Worm (Caenorhabditis elegans): ENCODE results near the gene frpr-3.

Gene frpr-3

DNA sequence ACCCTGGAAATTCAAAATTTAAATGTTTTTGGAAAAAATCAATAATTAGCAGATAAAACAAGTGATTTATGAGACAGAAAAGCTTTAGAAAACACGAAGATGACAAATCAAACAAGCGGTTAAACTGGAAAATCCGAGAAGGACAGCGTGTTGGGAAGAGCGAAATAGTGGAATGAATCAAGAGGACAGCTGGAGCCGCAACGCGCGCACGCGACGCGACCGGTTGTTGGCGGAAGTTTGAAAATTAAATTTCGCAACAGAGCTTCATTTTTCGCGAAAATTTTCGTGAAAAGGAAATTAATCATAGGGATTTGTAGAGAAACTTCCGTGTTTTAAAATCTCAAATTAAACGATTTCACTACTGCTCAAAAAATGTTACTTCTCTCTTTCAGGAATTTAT is 36.2 kb upstream of the frpr-3 start, which contains the start of gene clic-1 (continued):
- no peak for TF ChIP-seq nhr-41 (GFP tag; IDR thresholded peaks at IDR 0.05)
- TF ChIP-seq aha-1 (tag): peak; percentile 22
- TF ChIP-seq fkh-10 (GFP tag; optimal IDR thresholded peaks at IDR 0.05): peak; percentile 43
- TF ChIP-seq saeg-2 (GFP tag; IDR thresholded peaks at IDR 0.05): no peak
- TF ChIP-seq ZK337.2 (GFP tag; IDR thresholded peaks at IDR 0.05): no peak
- TF ChIP-seq lin-13 (GFP tag; optimal IDR thresholded peaks at IDR 0.05): no peak
- TF ChIP-seq nhr-6 (tag; optimal IDR thresholded peaks at IDR 0.05): peak; percentile 16
- no peak for TF ChIP-seq ceh-28 (tag; optimal IDR thresholded peaks at IDR 0.05)
- peak; percentile 48 for TF ChIP-seq mxl-3 (GFP tag; optimal IDR thresholded peaks at IDR 0.05)
- TF ChIP-seq hmg-1.1 (GFP tag; IDR thresholded peaks at IDR 0.05): peak; percentile 59; the same call in 1 of the 2 replicates
- no peak for TF ChIP-seq zfp-2 (tag; optimal IDR thresholded peaks at IDR 0.05)

ce11 chrV:7735319-7735718 is 35.7 kb upstream of the frpr-3 start, which contains the start of gene srr-10:
TSS of gene srr-10 (plus strand) at chrV:7735619.
- TF ChIP-seq pha-4 (GFP tag; IDR thresholded peaks at IDR 0.05): no peak
- no peak for TF ChIP-seq pha-4 (tag; optimal IDR thresholded peaks at IDR 0.05)
- no peak for TF ChIP-seq saeg-2 (GFP tag; IDR thresholded peaks at IDR 0.05)
- TF ChIP-seq nhr-41 (GFP tag; IDR thresholded peaks at IDR 0.05): no peak
- TF ChIP-seq daf-8 (GFP tag; IDR thresholded peaks at IDR 0.05): no peak
- no peak for TF ChIP-seq zag-1 (tag; optimal IDR thresholded peaks at IDR 0.05)
- no peak for TF ChIP-seq nhr-76 (tag; optimal IDR thresholded peaks at IDR 0.05)
- TF ChIP-seq lir-3 (tag; optimal IDR thresholded peaks at IDR 0.05): no peak
- TF ChIP-seq lsy-2 (tag; optimal IDR thresholded peaks at IDR 0.05): no peak
- no peak for TF ChIP-seq pqm-1 (tag; optimal IDR thresholded peaks at IDR 0.05)
- no peak for TF ChIP-seq unc-130 (GFP tag; optimal IDR thresholded peaks at IDR 0.05)
- TF ChIP-seq dve-1 (tag; optimal IDR thresholded peaks at IDR 0.05; ENCODE audit: insufficient read depth): no peak
- no peak for TF ChIP-seq vab-7 (GFP tag; IDR thresholded peaks at IDR 0.05)
- no peak for TF ChIP-seq Y105C5A.15 (GFP tag; IDR thresholded peaks at IDR 0.05)
- no peak for TF ChIP-seq F10B5.3 (tag; optimal IDR thresholded peaks at IDR 0.05)
- no peak for TF ChIP-seq R02D3.7 (tag; optimal IDR thresholded peaks at IDR 0.05)
- no peak for TF ChIP-seq nhr-77 (tag; optimal IDR thresholded peaks at IDR 0.05)
- TF ChIP-seq madf-9 (GFP tag; conservative IDR thresholded peaks at IDR 0.05): no peak
- TF ChIP-seq attf-4 (tag; optimal IDR thresholded peaks at IDR 0.05): no peak
- TF ChIP-seq ztf-7 (tag; optimal IDR thresholded peaks at IDR 0.05): no peak
- no peak for TF ChIP-seq snpc-4 (tag; optimal IDR thresholded peaks at IDR 0.05)

ce11 chrV:7737710-7738109 is 33.4 kb upstream of the frpr-3 start, which contains the start of gene srr-9:
TSS of gene srr-9 (plus strand) at chrV:7738010.
- TF ChIP-seq tra-1 (GFP tag; IDR thresholded peaks at IDR 0.05) (no peak), aha-1 (tag) (peak; percentile 80)

DNA sequence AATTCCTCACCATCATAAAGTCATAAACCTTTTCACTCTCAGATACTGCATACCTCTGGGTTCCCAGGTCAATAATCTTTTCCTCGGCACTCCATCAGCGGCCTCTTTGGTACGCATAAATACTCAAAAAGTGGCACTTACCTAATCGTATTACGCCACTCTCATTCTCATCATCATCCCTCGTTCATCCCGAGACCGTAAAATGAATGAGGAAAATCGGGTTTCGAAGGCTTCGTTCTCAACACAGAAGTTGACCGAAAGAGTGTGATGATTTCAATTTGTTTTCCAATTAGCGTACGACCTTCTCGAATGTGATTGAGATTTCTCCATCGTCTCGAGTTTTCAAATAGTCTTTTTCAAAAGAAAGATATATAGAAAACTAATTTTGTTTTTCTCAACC is 31.1 kb upstream of the frpr-3 start:
- TF ChIP-seq nhr-25 (tag; optimal IDR thresholded peaks at IDR 0.05; ENCODE audit: borderline replicate concordance, insufficient read depth) (peak; percentile 13), unc-62 (GFP tag; optimal IDR thresholded peaks at IDR 0.05 in 1 of 2) (peak in 1 of 2 experiments; percentile 91), unc-62 (tag; optimal IDR thresholded peaks at IDR 0.05) (no peak), madf-9 (GFP tag; conservative IDR thresholded peaks at IDR 0.05) (no peak)

DNA sequence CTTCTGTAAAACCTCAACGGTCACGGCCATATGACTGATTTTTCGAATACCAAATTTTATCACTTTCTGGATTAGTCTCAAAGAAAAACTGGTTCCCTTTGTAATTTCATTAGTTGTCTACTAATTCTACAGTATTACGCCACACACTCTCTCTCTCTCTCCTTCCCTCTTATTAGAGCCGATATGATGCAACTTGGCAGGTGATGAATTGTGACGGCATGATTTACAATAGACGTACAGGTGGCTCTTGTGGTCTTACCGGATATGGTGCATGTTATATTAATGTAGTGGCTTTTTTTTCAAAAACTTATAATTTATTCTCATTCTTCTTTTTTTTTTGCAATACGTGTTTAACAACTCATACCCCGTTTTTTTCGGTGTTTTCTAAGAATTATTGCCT is 29.1 kb upstream of the frpr-3 start:
- TF ChIP-seq skn-1 (tag; optimal IDR thresholded peaks at IDR 0.05): no peak
- TF ChIP-seq zip-11 (GFP tag; IDR thresholded peaks at IDR 0.05): no peak
- TF ChIP-seq nhr-76 (tag; optimal IDR thresholded peaks at IDR 0.05): no peak
- no peak for TF ChIP-seq lsy-2 (tag; optimal IDR thresholded peaks at IDR 0.05)
- no peak for TF ChIP-seq ZK546.5 (tag; optimal IDR thresholded peaks at IDR 0.05)
- no peak for TF ChIP-seq arid-1 (GFP tag; conservative IDR thresholded peaks at IDR 0.05)
- no peak for TF ChIP-seq lin-38 (GFP tag; IDR thresholded peaks at IDR 0.05)
- no peak for TF ChIP-seq rbr-2 (tag; optimal IDR thresholded peaks at IDR 0.05)
- no peak for TF ChIP-seq hlh-30 (tag; optimal IDR thresholded peaks at IDR 0.05; ENCODE audit: insufficient read depth)
- TF ChIP-seq nhr-237 (tag; optimal IDR thresholded peaks at IDR 0.05): no peak
- no peak for TF ChIP-seq ceh-20 (GFP tag; IDR thresholded peaks at IDR 0.05)
- no peak for TF ChIP-seq ces-1 (GFP tag; optimal IDR thresholded peaks at IDR 0.05)
- TF ChIP-seq vab-7 (GFP tag; IDR thresholded peaks at IDR 0.05): no peak
- no peak for TF ChIP-seq hif-1 (tag; optimal IDR thresholded peaks at IDR 0.05)
- no peak for TF ChIP-seq tra-1 (GFP tag; IDR thresholded peaks at IDR 0.05)
- no peak for TF ChIP-seq F37D6.2 (tag; optimal IDR thresholded peaks at IDR 0.05)
- TF ChIP-seq nhr-10 (tag; optimal IDR thresholded peaks at IDR 0.05): no peak
- no peak for TF ChIP-seq lir-3 (tag; optimal IDR thresholded peaks at IDR 0.05)

Measured in whole organism, L4 larva.